Fruit fly (Drosophila melanogaster) whole organism, embryonic: Measurements from ENCODE around the gene CG13455.

Source experiments
- CG13424 ChIP-seq: fragments of 200-800 bp; sonication (Bioruptor generic); optimal IDR thresholded peaks from 2 replicates; lab custom pipeline; 2019; ENCODE audit warnings: missing biosample characterization, mild to moderate bottlenecking, missing genetic modification characterization, moderate library complexity
- CG15601 ChIP-seq: fragments of 200-800 bp; sonication (Bioruptor generic); optimal IDR thresholded peaks from 3 replicates; lab custom pipeline; 2019; ENCODE audit warnings: missing biosample characterization, mild to moderate bottlenecking, missing genetic modification characterization, moderate library complexity
- CG18619 ChIP-seq: fragments of 200-800 bp; sonication (Bioruptor generic); optimal IDR thresholded peaks from 3 replicates; lab custom pipeline; 2017; ENCODE audit warnings: missing biosample characterization, mild to moderate bottlenecking, missing genetic modification characterization
- Lpt ChIP-seq: fragments of >200 bp; optimal IDR thresholded peaks from 2 replicates; lab custom pipeline; 2018; ENCODE audit warnings: missing biosample characterization, missing genetic modification characterization
- NfI ChIP-seq: fragments of 200-800 bp; sonication (Bioruptor generic); optimal IDR thresholded peaks from 3 replicates; lab custom pipeline; 2018; ENCODE audit warnings: missing biosample characterization, mild to moderate bottlenecking, missing genetic modification characterization, moderate library complexity
- cato ChIP-seq: fragments of 200-800 bp; sonication (Bioruptor generic); optimal IDR thresholded peaks from 2 replicates; lab custom pipeline; 2016; ENCODE audit warnings: missing biosample characterization, missing genetic modification characterization, borderline replicate concordance
- corto ChIP-seq: fragments of 200-800 bp; sonication (Bioruptor generic); optimal IDR thresholded peaks from 2 replicates; lab custom pipeline; 2016; ENCODE audit warnings: missing biosample characterization, mild to moderate bottlenecking, missing genetic modification characterization, moderate library complexity
- stc ChIP-seq: fragments of 200-800 bp; sonication (Bioruptor generic); IDR thresholded peaks from 2 replicates; pipeline ENCODE4 v1.3.6; 2022; ENCODE audit warnings: missing biosample characterization, missing genetic modification characterization
- unpg ChIP-seq: fragments of 200-800 bp; sonication (Bioruptor generic); optimal IDR thresholded peaks from 3 replicates; lab custom pipeline; 2018; ENCODE audit warnings: missing biosample characterization, mild to moderate bottlenecking, missing genetic modification characterization, moderate library complexity
- wek ChIP-seq: fragments of 200-800 bp; sonication (Bioruptor generic); optimal IDR thresholded peaks from 3 replicates; lab custom pipeline; 2018; ENCODE audit warnings: missing biosample characterization, mild to moderate bottlenecking, missing genetic modification characterization, moderate library complexity

DNA sequence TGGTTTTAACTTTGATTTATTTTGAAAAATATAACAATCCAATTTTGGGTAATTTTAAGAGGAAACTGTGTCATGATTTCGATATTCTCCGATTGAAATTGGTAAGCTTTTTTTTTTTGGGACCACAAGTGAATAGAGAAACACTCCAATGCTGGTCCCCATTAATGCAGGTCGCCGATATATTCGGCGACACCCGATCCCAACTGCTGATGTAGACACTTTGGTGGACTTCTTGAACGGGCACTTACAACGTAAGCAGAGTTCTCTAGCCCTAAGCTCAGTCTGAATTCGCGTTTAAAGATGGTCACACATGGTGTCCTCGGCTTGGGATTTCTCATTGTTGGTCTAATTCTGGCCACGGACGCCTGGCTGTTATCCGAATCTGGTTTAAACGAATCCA, 23.9 kb downstream of the CG13455 start, which contains the start of gene yellow-k:
- TF ChIP-seq corto (no peak), Lpt (GFP tag; lab: Kevin White, UChicago) (no peak), CG18619 (GFP tag; lab: Kevin White, UChicago) (no peak), stc (GFP tag; lab: Robert Waterston, UW) (no peak), unpg (GFP tag; lab: Kevin White, UChicago) (no peak), wek (GFP tag; lab: Kevin White, UChicago) (no peak), CG13424 (tag; lab: Kevin White, UChicago) (no peak), CG15601 (tag; lab: Kevin White, UChicago) (no peak), NfI (no peak), cato (GFP tag; lab: Kevin White, UChicago) (no peak)
